Worm (Caenorhabditis elegans) whole organism, late embryonic: ENCODE data around the gene acd-4.
A peak's percentile ranks its signal among the peaks of the same experiment; 100 is the strongest.

Experiments
- C08G9.2 ChIP-seq: sonication (generic microtip); optimal IDR thresholded peaks from 2 replicates; lab custom pipeline; 2016; ENCODE audit warnings: mild to moderate bottlenecking, missing genetic modification characterization, moderate library complexity, missing compliant biosample characterization
- C38D4.7 ChIP-seq: fragments of 200-800 bp; sonication (Bioruptor generic); optimal IDR thresholded peaks from 2 replicates; lab custom pipeline; 2018; ENCODE audit warnings: mild to moderate bottlenecking, missing genetic modification characterization, moderate library complexity, missing compliant biosample characterization
- F13H6.1 ChIP-seq: sonication (generic microtip); optimal IDR thresholded peaks from 2 replicates; lab custom pipeline; 2016; ENCODE audit warnings: missing genetic modification characterization, missing compliant biosample characterization
- K02D7.2 ChIP-seq: sonication (generic microtip); optimal IDR thresholded peaks from 2 replicates; lab custom pipeline; 2017; ENCODE audit warnings: mild to moderate bottlenecking, missing genetic modification characterization, missing compliant biosample characterization
- K09A11.1 ChIP-seq: sonication (generic microtip); optimal IDR thresholded peaks from 2 replicates; lab custom pipeline; 2017; ENCODE audit warnings: antibody characterized with exemption, mild to moderate bottlenecking, missing genetic modification characterization, missing compliant biosample characterization; ENCODE audit not compliant: insufficient read depth
- ama-1 ChIP-seq: fragments of 150-350 bp; optimal IDR thresholded peaks from 2 replicates; lab custom pipeline; 2014
- ceh-14 ChIP-seq: sonication (generic microtip); optimal IDR thresholded peaks from 2 replicates; lab custom pipeline; 2016; ENCODE audit warnings: missing genotype, missing genetic modification characterization, missing compliant biosample characterization
- ceh-2 ChIP-seq: sonication (generic microtip); optimal IDR thresholded peaks from 2 replicates; lab custom pipeline; 2016; ENCODE audit warnings: missing genotype, missing genetic modification characterization, missing compliant biosample characterization
- ceh-24 ChIP-seq: sonication (generic microtip); optimal IDR thresholded peaks from 2 replicates; lab custom pipeline; 2016; ENCODE audit warnings: mild to moderate bottlenecking, missing genetic modification characterization, missing compliant biosample characterization
- ceh-31 ChIP-seq: sonication (generic microtip); optimal IDR thresholded peaks from 2 replicates; lab custom pipeline; 2016; ENCODE audit warnings: missing genetic modification characterization, missing compliant biosample characterization
- ceh-34 ChIP-seq: sonication (generic microtip); optimal IDR thresholded peaks from 2 replicates; lab custom pipeline; 2016; ENCODE audit warnings: mild to moderate bottlenecking, missing genetic modification characterization, missing compliant biosample characterization
- ceh-6 ChIP-seq: fragments of 200-800 bp; sonication (Bioruptor generic); optimal IDR thresholded peaks from 2 replicates; lab custom pipeline; 2018; ENCODE audit warnings: mild to moderate bottlenecking, missing genetic modification characterization, missing compliant biosample characterization
- che-1 ChIP-seq: sonication (generic microtip); optimal IDR thresholded peaks from 2 replicates; lab custom pipeline; 2016; ENCODE audit warnings: mild to moderate bottlenecking, missing genetic modification characterization, missing compliant biosample characterization
- dmd-4 ChIP-seq: sonication (generic microtip); optimal IDR thresholded peaks from 2 replicates; lab custom pipeline; 2016; ENCODE audit warnings: borderline replicate concordance, missing genetic modification characterization, missing compliant biosample characterization
- elt-4 ChIP-seq: sonication (generic microtip); optimal IDR thresholded peaks from 2 replicates; lab custom pipeline; 2016; ENCODE audit warnings: missing genetic modification characterization, missing compliant biosample characterization
- fax-1 ChIP-seq: sonication (generic microtip); optimal IDR thresholded peaks from 2 replicates; lab custom pipeline; 2016; ENCODE audit warnings: missing genotype, missing genetic modification characterization, missing compliant biosample characterization
- hlh-13 ChIP-seq: fragments of 200-800 bp; sonication (Bioruptor generic); optimal IDR thresholded peaks from 2 replicates; lab custom pipeline; 2018; ENCODE audit warnings: mild to moderate bottlenecking, missing genetic modification characterization, missing compliant biosample characterization
- hlh-15 ChIP-seq: sonication (generic microtip); optimal IDR thresholded peaks from 2 replicates; lab custom pipeline; 2016; ENCODE audit warnings: missing genetic modification characterization, missing compliant biosample characterization
- hlh-6 ChIP-seq: sonication (generic microtip); optimal IDR thresholded peaks from 2 replicates; lab custom pipeline; 2016; ENCODE audit warnings: missing genotype, missing genetic modification characterization, missing compliant biosample characterization
- hlh-8 ChIP-seq: sonication (generic microtip); optimal IDR thresholded peaks from 2 replicates; lab custom pipeline; 2016; ENCODE audit warnings: missing genotype, missing genetic modification characterization, missing compliant biosample characterization
- lin-11 ChIP-seq: fragments of 200-800 bp; sonication (Bioruptor generic); optimal IDR thresholded peaks from 2 replicates; lab custom pipeline; 2018; ENCODE audit warnings: mild to moderate bottlenecking, missing genetic modification characterization, missing compliant biosample characterization
- mec-3 ChIP-seq: sonication (generic microtip); optimal IDR thresholded peaks from 2 replicates; lab custom pipeline; 2016; ENCODE audit warnings: borderline replicate concordance, missing genetic modification characterization, missing compliant biosample characterization
- nfya-1 ChIP-seq: sonication (generic microtip); optimal IDR thresholded peaks from 2 replicates; lab custom pipeline; 2017; ENCODE audit warnings: missing genetic modification characterization, mild to moderate bottlenecking, missing compliant biosample characterization, antibody characterized with exemption, moderate library complexity
- nhr-11 ChIP-seq: fragments of 150-350 bp; optimal IDR thresholded peaks from 2 replicates; lab custom pipeline; 2014; ENCODE audit warnings: missing biosample characterization, missing genetic modification characterization
- nhr-232 ChIP-seq: sonication (generic microtip); optimal IDR thresholded peaks from 2 replicates; lab custom pipeline; 2016; ENCODE audit warnings: missing genetic modification characterization, missing compliant biosample characterization
- npax-4 ChIP-seq: sonication (generic microtip); optimal IDR thresholded peaks from 2 replicates; lab custom pipeline; 2016; ENCODE audit warnings: missing genetic modification characterization, missing compliant biosample characterization
- odd-2 ChIP-seq: sonication (generic microtip); optimal IDR thresholded peaks from 2 replicates; lab custom pipeline; 2017; ENCODE audit warnings: antibody characterized with exemption, mild to moderate bottlenecking, missing genetic modification characterization, missing compliant biosample characterization
- pat-9 ChIP-seq: fragments of 200-800 bp; sonication (Bioruptor generic); optimal IDR thresholded peaks from 2 replicates; lab custom pipeline; 2018; ENCODE audit warnings: mild to moderate bottlenecking, missing genetic modification characterization, moderate library complexity, missing compliant biosample characterization
- pax-1 ChIP-seq: fragments of 150-350 bp; optimal IDR thresholded peaks from 2 replicates; lab custom pipeline; 2014; ENCODE audit warnings: missing biosample characterization, missing genetic modification characterization
- pha-2 ChIP-seq: sonication (generic microtip); optimal IDR thresholded peaks from 2 replicates; lab custom pipeline; 2017; ENCODE audit warnings: mild to moderate bottlenecking, missing genetic modification characterization, missing compliant biosample characterization
- pqm-1 ChIP-seq: sonication (generic microtip); optimal IDR thresholded peaks from 2 replicates; lab custom pipeline; 2016; ENCODE audit warnings: missing genetic modification characterization, missing compliant biosample characterization
- ref-2 ChIP-seq: sonication (generic microtip); optimal IDR thresholded peaks from 2 replicates; lab custom pipeline; 2016; ENCODE audit warnings: missing genetic modification characterization, missing compliant biosample characterization
- sdc-2 ChIP-seq: sonication (generic microtip); optimal IDR thresholded peaks from 2 replicates; lab custom pipeline; 2016; ENCODE audit warnings: missing genotype, missing genetic modification characterization, missing compliant biosample characterization
- sox-2 ChIP-seq: fragments of 200-800 bp; sonication (Bioruptor generic); IDR thresholded peaks from 2 replicates; pipeline ENCODE4 v1.3.6; 2022; ENCODE audit warnings: missing genetic modification reagents, missing genetic modification characterization, missing compliant biosample characterization
- sox-4 ChIP-seq: sonication (generic microtip); optimal IDR thresholded peaks from 2 replicates; lab custom pipeline; 2017; ENCODE audit warnings: mild to moderate bottlenecking, missing genetic modification characterization, inconsistent platforms, missing compliant biosample characterization
- tbx-2 ChIP-seq: sonication (generic microtip); optimal IDR thresholded peaks from 2 replicates; lab custom pipeline; 2016; ENCODE audit warnings: missing genetic modification characterization, missing compliant biosample characterization
- tbx-7 ChIP-seq: sonication (generic microtip); optimal IDR thresholded peaks from 2 replicates; lab custom pipeline; 2016; ENCODE audit warnings: missing genotype, missing genetic modification characterization, missing compliant biosample characterization
- ttx-3 ChIP-seq: sonication (generic microtip); optimal IDR thresholded peaks from 2 replicates; lab custom pipeline; 2016; ENCODE audit warnings: missing genetic modification reagents, missing genetic modification characterization, missing compliant biosample characterization
- unc-3 ChIP-seq, 2 experiments: fragments of 200-800 bp in 1 of 2; sonication (Bioruptor generic) in 1 of 2; sonication (generic microtip) in 1 of 2; conservative IDR thresholded peaks in 1 of 2; optimal IDR thresholded peaks in 1 of 2; 2 replicates each; pipeline versions ENCODE4 v1.3.6 to Lab custom; 2016 to 2022; ENCODE audit warnings: missing compliant biosample characterization in 2 of 2, missing genetic modification characterization in 2 of 2, missing genetic modification reagents in 1 of 2
- unc-42 ChIP-seq: sonication (generic microtip); optimal IDR thresholded peaks from 2 replicates; lab custom pipeline; 2016; ENCODE audit warnings: missing genotype, missing genetic modification characterization, missing compliant biosample characterization
- unc-55 ChIP-seq: sonication (generic microtip); optimal IDR thresholded peaks from 2 replicates; lab custom pipeline; 2017; ENCODE audit warnings: missing biosample characterization, missing genetic modification reagents, missing genetic modification characterization
- zip-5 ChIP-seq: sonication (generic microtip); optimal IDR thresholded peaks from 2 replicates; lab custom pipeline; 2016; ENCODE audit warnings: missing genetic modification characterization, missing compliant biosample characterization
- ztf-16 ChIP-seq: sonication (generic microtip); optimal IDR thresholded peaks from 2 replicates; lab custom pipeline; 2017; ENCODE audit warnings: missing genetic modification characterization, missing compliant biosample characterization

acd-4 gene

ce11 chrV:8631277-8631765 is 6.7 kb upstream of the acd-4 start, which contains the start of gene atg-18 (continued):
- TF ChIP-seq nfya-1 (tag; lab: Kevin White, UChicago), result peak; percentile 68
- TF ChIP-seq C38D4.7 (GFP tag; lab: Kevin White, UChicago), result peak; percentile 39
- no peak for TF ChIP-seq pax-1
- no peak for TF ChIP-seq unc-3 (GFP tag; conservative IDR thresholded peaks at IDR 0.05; lab: Robert Waterston, UW)
- peak; percentile 63 for TF ChIP-seq unc-3 (tag; optimal IDR thresholded peaks at IDR 0.05; lab: Kevin White, UChicago)
- peak; percentile 70 for TF ChIP-seq sox-4 (tag; lab: Kevin White, UChicago)
- TF ChIP-seq npax-4 (tag; lab: Kevin White, UChicago), result no peak
- no peak for TF ChIP-seq ref-2 (tag; lab: Kevin White, UChicago)
- peak; percentile 52 for TF ChIP-seq che-1 (tag; lab: Kevin White, UChicago)
- no peak for TF ChIP-seq mec-3
- peak; percentile 26 for TF ChIP-seq lin-11 (tag; lab: Kevin White, UChicago)
- no peak for TF ChIP-seq unc-55 (GFP tag; lab: Kevin White, UChicago)
- no peak for TF ChIP-seq sox-2 (GFP tag; lab: Robert Waterston, UW)
- TF ChIP-seq tbx-2, result peak; percentile 82
- TF ChIP-seq tbx-7, result peak; percentile 2
- peak; percentile 21 for TF ChIP-seq sdc-2 (tag; lab: Kevin White, UChicago)
- peak; percentile 37 for TF ChIP-seq hlh-6 (tag; lab: Kevin White, UChicago)
- TF ChIP-seq ceh-31 (tag; lab: Kevin White, UChicago), result peak; percentile 81
- TF ChIP-seq pqm-1 (tag; lab: Kevin White, UChicago), result peak; percentile 36
- peak; percentile 49 for TF ChIP-seq unc-42 (tag; lab: Kevin White, UChicago)
- TF ChIP-seq fax-1 (tag; lab: Kevin White, UChicago), result peak; percentile 50
- peak; percentile 32 for TF ChIP-seq hlh-15 (tag; lab: Kevin White, UChicago)
- no peak for TF ChIP-seq C08G9.2
- no peak for TF ChIP-seq hlh-13 (GFP tag; lab: Kevin White, UChicago)
- TF ChIP-seq ceh-2 (tag; lab: Kevin White, UChicago), result peak; percentile 68
- TF ChIP-seq F13H6.1 (tag; lab: Kevin White, UChicago), result peak; percentile 55
- TF ChIP-seq odd-2, result peak; percentile 20
- TF ChIP-seq pat-9 (tag; lab: Kevin White, UChicago), result peak; percentile 21
- TF ChIP-seq ama-1 (lab: Kevin White, UChicago), result no peak
- TF ChIP-seq ceh-14, result peak; percentile 51
- peak; percentile 80 for TF ChIP-seq K09A11.1 (tag; lab: Kevin White, UChicago)
- peak; percentile 65 for TF ChIP-seq ttx-3 (tag; lab: Kevin White, UChicago)
- no peak for TF ChIP-seq dmd-4 (tag; lab: Kevin White, UChicago)
- TF ChIP-seq hlh-8, result peak; percentile 56
- TF ChIP-seq nhr-11 (tag; lab: Kevin White, UChicago), result no peak
- TF ChIP-seq pha-2 (tag; lab: Kevin White, UChicago), result peak; percentile 14

DNA sequence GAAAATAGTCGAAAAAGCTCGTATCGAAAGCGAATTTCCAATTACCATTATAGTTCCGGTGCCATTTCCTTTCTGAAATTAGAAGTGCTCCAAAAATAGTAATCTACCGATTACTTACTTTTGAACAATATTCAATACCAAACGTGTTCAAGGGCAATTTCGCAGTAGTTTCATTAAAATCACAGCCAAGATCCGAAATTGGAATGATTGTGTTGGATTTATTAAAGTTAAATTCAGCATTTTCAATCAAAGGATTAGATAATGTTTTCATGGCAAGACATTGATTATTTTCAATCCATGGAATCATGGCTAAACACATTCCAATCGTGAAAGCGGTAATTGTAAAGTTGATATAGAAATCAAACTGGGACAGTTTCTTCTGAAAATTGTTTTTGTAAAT is 5.2 kb upstream of the acd-4 start:
- no peak for TF ChIP-seq C08G9.2

DNA sequence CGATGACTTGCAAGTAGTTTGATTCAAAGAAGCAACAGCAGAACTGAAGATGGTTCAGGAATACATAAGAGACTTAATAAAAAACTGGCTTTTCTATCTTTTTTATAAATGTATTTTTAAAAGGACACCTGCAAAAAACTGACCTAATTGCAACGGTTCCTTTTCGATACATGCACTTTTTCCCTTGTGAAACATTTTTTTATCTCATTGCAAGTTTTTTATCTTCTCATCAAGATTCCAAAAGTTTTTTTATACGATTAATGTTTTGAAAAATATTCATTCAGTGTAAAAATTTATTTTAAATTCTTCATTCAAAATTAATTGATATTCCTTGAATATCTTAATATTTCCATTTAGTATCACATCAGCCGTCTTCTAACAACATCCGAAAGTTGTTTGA is 2.4 kb upstream of the acd-4 start, which contains the start of gene oac-29:
Gene oac-29 (minus strand): TSS at position 101 of the 400 bp plus-strand sequence.
- TF ChIP-seq mec-3, result no peak
- no peak for TF ChIP-seq che-1 (tag; lab: Kevin White, UChicago)
- no peak for TF ChIP-seq zip-5 (tag; lab: Kevin White, UChicago)
- TF ChIP-seq hlh-15 (tag; lab: Kevin White, UChicago), result no peak
- TF ChIP-seq ztf-16, result no peak
- TF ChIP-seq nhr-232 (tag; lab: Kevin White, UChicago), result no peak
- no peak for TF ChIP-seq ceh-6 (GFP tag; lab: Kevin White, UChicago)
- no peak for TF ChIP-seq K09A11.1 (tag; lab: Kevin White, UChicago)
- TF ChIP-seq ceh-24 (tag; lab: Kevin White, UChicago), result no peak
- no peak for TF ChIP-seq ceh-34 (tag; lab: Kevin White, UChicago)
- no peak for TF ChIP-seq ttx-3 (tag; lab: Kevin White, UChicago)
- TF ChIP-seq sox-4 (tag; lab: Kevin White, UChicago), result no peak
- TF ChIP-seq pax-1, result no peak
- no peak for TF ChIP-seq elt-4 (tag; lab: Kevin White, UChicago)
- no peak for TF ChIP-seq K02D7.2 (tag; lab: Kevin White, UChicago)
